Worm (Caenorhabditis elegans): ENCODE data around the gene sid-3.

DNA sequence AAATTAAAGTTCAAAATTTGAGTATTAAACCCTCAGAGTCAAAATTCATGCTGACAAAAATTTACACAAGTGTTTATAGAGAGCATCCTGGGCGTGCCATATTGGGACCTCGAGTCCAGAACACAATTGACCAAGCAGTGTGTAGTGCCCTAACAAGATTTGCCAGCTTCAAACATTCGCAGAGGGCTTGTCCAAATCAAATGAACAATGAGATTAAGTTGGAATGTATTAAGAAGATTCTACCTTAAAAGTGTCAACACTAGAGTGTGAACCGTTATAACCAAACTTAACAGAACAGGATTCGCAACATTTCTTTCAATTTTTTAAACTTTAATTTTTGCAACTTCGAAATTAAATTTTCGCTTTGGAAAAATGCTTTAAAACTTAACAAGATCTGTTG is 15.8 kb upstream of the sid-3 start:
- TF ChIP-seq pha-4 (tag; optimal IDR thresholded peaks at IDR 0.05) (no peak), elt-3 (tag; optimal IDR thresholded peaks at IDR 0.05) (no peak), lin-13 (tag; optimal IDR thresholded peaks at IDR 0.05) (no peak), mab-5 (tag; optimal IDR thresholded peaks at IDR 0.05) (no peak), lsy-2 (tag; optimal IDR thresholded peaks at IDR 0.05) (no peak), snpc-4 (tag; optimal IDR thresholded peaks at IDR 0.05) (no peak), nhr-12 (tag; optimal IDR thresholded peaks at IDR 0.05) (no peak), blmp-1 (tag; optimal IDR thresholded peaks at IDR 0.05) (no peak), ztf-11 (tag; optimal IDR thresholded peaks at IDR 0.05) (no peak), nhr-28 (tag; optimal IDR thresholded peaks at IDR 0.05) (no peak)

Data from whole organism, mixed stage, embryonic.